Worm (Caenorhabditis elegans) whole organism, midembryonic: ENCODE results near the gene T08G3.13.

Experiments
- T22C8.4 ChIP-seq: fragments of 200-800 bp; sonication (Bioruptor generic); IDR thresholded peaks from 2 replicates; pipeline ENCODE4 v1.3.6; 2022; ENCODE audit warnings: missing genetic modification characterization, missing compliant biosample characterization
- cog-1 ChIP-seq: sonication (generic microtip); optimal IDR thresholded peaks from 2 replicates; lab custom pipeline; 2016; ENCODE audit warnings: missing genetic modification characterization, missing compliant biosample characterization
- flt-1 ChIP-seq: fragments of 200-800 bp; sonication (Bioruptor generic); IDR thresholded peaks from 2 replicates; pipeline ENCODE4 v1.3.6; 2022; ENCODE audit warnings: missing genetic modification characterization, missing compliant biosample characterization
- klf-2 ChIP-seq: fragments of 200-800 bp; sonication (Bioruptor generic); conservative IDR thresholded peaks from 2 replicates; pipeline ENCODE4 v1.3.6; 2022; ENCODE audit warnings: missing genetic modification reagents, missing genetic modification characterization, missing compliant biosample characterization
- med-1 ChIP-seq: sonication (generic microtip); optimal IDR thresholded peaks from 2 replicates; lab custom pipeline; 2017; ENCODE audit warnings: missing genetic modification characterization, mild to moderate bottlenecking, missing compliant biosample characterization, antibody characterized with exemption, missing genetic modification reagents; ENCODE audit not compliant: insufficient read depth
- ref-1 ChIP-seq: fragments of 200-800 bp; sonication (Bioruptor generic); conservative IDR thresholded peaks from 2 replicates; pipeline ENCODE4 v1.3.6; 2022; ENCODE audit warnings: missing genetic modification reagents, missing genetic modification characterization, missing compliant biosample characterization
- tab-1 ChIP-seq: fragments of 200-800 bp; sonication (Bioruptor generic); IDR thresholded peaks from 2 replicates; pipeline ENCODE4 v1.3.6; 2022; ENCODE audit warnings: missing genetic modification characterization, missing compliant biosample characterization
- ztf-23 ChIP-seq: fragments of 200-800 bp; sonication (Bioruptor generic); IDR thresholded peaks from 2 replicates; pipeline ENCODE4 v1.3.6; 2022; ENCODE audit warnings: missing genetic modification reagents, missing genetic modification characterization, missing compliant biosample characterization
- ztf-29 ChIP-seq: fragments of 200-800 bp; sonication (Bioruptor generic); IDR thresholded peaks from 2 replicates; pipeline ENCODE4 v1.3.6; 2022; ENCODE audit warnings: missing genetic modification reagents, missing genetic modification characterization, missing compliant biosample characterization

The T08G3.13 gene

ce11 chrV:16447735-16448134 is at the start of gene T08G3.13:
Gene T08G3.13 (plus strand): TSS chrV:16448035.
- TF ChIP-seq ztf-23: no peak
- TF ChIP-seq flt-1: no peak
- no peak for TF ChIP-seq cog-1

- TF ChIP-seq klf-2 (GFP tag; lab: Robert Waterston, UW): no peak
- no peak for TF ChIP-seq ref-1 (GFP tag; lab: Robert Waterston, UW)
- no peak for TF ChIP-seq ztf-23
- TF ChIP-seq ztf-29 (GFP tag; lab: Robert Waterston, UW): no peak
- TF ChIP-seq flt-1: no peak
- TF ChIP-seq T22C8.4: no peak
Measured at ce11 chrV:16399388-16399787, 48.4 kb upstream of the T08G3.13 start, which contains the start of gene sre-36. Gene sre-36 (plus strand): TSS chrV:16399688.

ce11 chrV:16401519-16401918 is 46.3 kb upstream of the T08G3.13 start, which contains the start of gene F13A7.14:
Gene F13A7.14 (plus strand): TSS chrV:16401891.
- TF ChIP-seq ref-1 (GFP tag; lab: Robert Waterston, UW): no peak
- TF ChIP-seq flt-1: peak; percentile 74
- TF ChIP-seq cog-1: peak; percentile 9
- TF ChIP-seq ztf-23: peak; percentile 81
- TF ChIP-seq ztf-29 (GFP tag; lab: Robert Waterston, UW): no peak
- TF ChIP-seq med-1 (GFP tag; lab: Kevin White, UChicago): no peak
- TF ChIP-seq klf-2 (GFP tag; lab: Robert Waterston, UW): no peak
- TF ChIP-seq tab-1 (GFP tag; lab: Robert Waterston, UW): no peak
- TF ChIP-seq T22C8.4: no peak

ce11 chrV:16403974-16404373 is 43.9 kb upstream of the T08G3.13 start, which contains the start of gene syp-1:
Gene syp-1 (plus strand): TSS chrV:16404274.
- no peak for TF ChIP-seq med-1 (GFP tag; lab: Kevin White, UChicago)

ce11 chrV:16405366-16405765 is 42.5 kb upstream of the T08G3.13 start:
- no peak for TF ChIP-seq ztf-23
- TF ChIP-seq T22C8.4: no peak
- TF ChIP-seq ref-1 (GFP tag; lab: Robert Waterston, UW): no peak
- no peak for TF ChIP-seq cog-1
- TF ChIP-seq tab-1 (GFP tag; lab: Robert Waterston, UW): no peak
- no peak for TF ChIP-seq med-1 (GFP tag; lab: Kevin White, UChicago)
- no peak for TF ChIP-seq ztf-29 (GFP tag; lab: Robert Waterston, UW)
- no peak for TF ChIP-seq klf-2 (GFP tag; lab: Robert Waterston, UW)
- TF ChIP-seq flt-1: no peak

- no peak for TF ChIP-seq flt-1
- no peak for TF ChIP-seq med-1 (GFP tag; lab: Kevin White, UChicago)
Measured at ce11 chrV:16406357-16406756, 41.5 kb upstream of the T08G3.13 start.

ce11 chrV:16407663-16408062 is 40.2 kb upstream of the T08G3.13 start, which contains the start of gene F26D2.3:
Gene F26D2.3 (plus strand): TSS chrV:16407963.
- TF ChIP-seq T22C8.4 (no peak), klf-2 (GFP tag; lab: Robert Waterston, UW) (no peak), med-1 (GFP tag; lab: Kevin White, UChicago) (no peak), tab-1 (GFP tag; lab: Robert Waterston, UW) (no peak), flt-1 (no peak), ztf-29 (GFP tag; lab: Robert Waterston, UW) (no peak), cog-1 (no peak), ref-1 (GFP tag; lab: Robert Waterston, UW) (no peak), ztf-23 (no peak)

ce11 chrV:16410521-16410920 is 37.3 kb upstream of the T08G3.13 start, which contains the start of gene srh-145:
Gene srh-145 (plus strand): TSS chrV:16410713.
- TF ChIP-seq ref-1 (GFP tag; lab: Robert Waterston, UW): no peak
- no peak for TF ChIP-seq flt-1
- TF ChIP-seq ztf-29 (GFP tag; lab: Robert Waterston, UW): no peak

ce11 chrV:16417014-16417413 is 30.8 kb upstream of the T08G3.13 start, which contains the start of gene str-55:
Gene str-55 (minus strand): TSS chrV:16417114.
- TF ChIP-seq cog-1 (no peak), ztf-23 (no peak), klf-2 (GFP tag; lab: Robert Waterston, UW) (no peak), flt-1 (no peak), ztf-29 (GFP tag; lab: Robert Waterston, UW) (no peak), T22C8.4 (no peak), tab-1 (GFP tag; lab: Robert Waterston, UW) (no peak), ref-1 (GFP tag; lab: Robert Waterston, UW) (no peak), med-1 (GFP tag; lab: Kevin White, UChicago) (no peak)

- TF ChIP-seq tab-1 (GFP tag; lab: Robert Waterston, UW) (no peak), cog-1 (no peak), klf-2 (GFP tag; lab: Robert Waterston, UW) (no peak), T22C8.4 (no peak), ref-1 (GFP tag; lab: Robert Waterston, UW) (no peak), ztf-23 (no peak), flt-1 (no peak), med-1 (GFP tag; lab: Kevin White, UChicago) (no peak), ztf-29 (GFP tag; lab: Robert Waterston, UW) (no peak)
Measured at ce11 chrV:16419769-16420168, 28.1 kb upstream of the T08G3.13 start, which contains the start of gene F26D2.16. Gene F26D2.16 (minus strand): TSS chrV:16419869.

ce11 chrV:16420696-16421095 is 27.1 kb upstream of the T08G3.13 start, which contains the start of gene srw-48:
Gene srw-48 (plus strand): TSS chrV:16420996.
- TF ChIP-seq klf-2 (GFP tag; lab: Robert Waterston, UW) (no peak), T22C8.4 (no peak), ztf-23 (no peak), ref-1 (GFP tag; lab: Robert Waterston, UW) (no peak), ztf-29 (GFP tag; lab: Robert Waterston, UW) (no peak), cog-1 (no peak), tab-1 (GFP tag; lab: Robert Waterston, UW) (no peak), flt-1 (no peak), med-1 (GFP tag; lab: Kevin White, UChicago) (no peak)
